Fruit fly (Drosophila melanogaster) whole organism, embryonic: ENCODE data around the gene His3.3A.

Experiments
- Aef1 ChIP-seq: fragments of 200-800 bp; sonication (Bioruptor generic); IDR thresholded peaks from 3 replicates; pipeline ENCODE4 v1.3.6; 2022; ENCODE audit warnings: missing biosample characterization, missing genetic modification characterization
- B-H1 ChIP-seq: fragments of 200-800 bp; sonication (Bioruptor generic); IDR thresholded peaks from 3 replicates; pipeline ENCODE4 v1.3.6; 2022; ENCODE audit warnings: missing biosample characterization, missing genetic modification characterization
- CG12236 ChIP-seq: fragments of 200-800 bp; sonication (Bioruptor generic); optimal IDR thresholded peaks from 2 replicates; lab custom pipeline; 2016; ENCODE audit warnings: missing biosample characterization, missing genetic modification characterization
- CG12391 ChIP-seq: fragments of 200-800 bp; sonication (Bioruptor generic); optimal IDR thresholded peaks from 3 replicates; lab custom pipeline; 2018; ENCODE audit warnings: missing biosample characterization, mild to moderate bottlenecking, missing genetic modification characterization, moderate library complexity
- CG12769 ChIP-seq: fragments of 200-800 bp; sonication (Bioruptor generic); optimal IDR thresholded peaks from 2 replicates; lab custom pipeline; 2019; ENCODE audit warnings: missing biosample characterization, mild to moderate bottlenecking, missing genetic modification characterization, moderate library complexity
- CG13287 ChIP-seq: fragments of 200-800 bp; sonication (Bioruptor generic); IDR thresholded peaks from 2 replicates; pipeline ENCODE4 v1.3.6; 2022; ENCODE audit warnings: missing biosample characterization, missing genetic modification characterization; ENCODE audit not compliant: partially characterized antibody
- CG14667 ChIP-seq: fragments of 200-800 bp; sonication (Bioruptor generic); IDR thresholded peaks from 2 replicates; pipeline ENCODE4 v1.3.6; 2022; ENCODE audit warnings: missing biosample characterization, missing genetic modification characterization
- CG15696 ChIP-seq: fragments of 200-800 bp; sonication (Bioruptor generic); optimal IDR thresholded peaks from 2 replicates; lab custom pipeline; 2019; ENCODE audit warnings: missing biosample characterization, mild to moderate bottlenecking, missing genetic modification characterization, moderate library complexity
- CG17186 ChIP-seq: fragments of 200-800 bp; sonication (Bioruptor generic); optimal IDR thresholded peaks from 3 replicates; lab custom pipeline; 2017; ENCODE audit warnings: missing biosample characterization, missing genetic modification reagents, missing genetic modification characterization
- CG32772 ChIP-seq: fragments of 200-800 bp; sonication (Bioruptor generic); IDR thresholded peaks from 2 replicates; pipeline ENCODE4 v1.3.6; 2022; ENCODE audit warnings: missing biosample characterization, missing genetic modification characterization
- CG33213 ChIP-seq: fragments of 200-800 bp; sonication (Bioruptor generic); optimal IDR thresholded peaks from 3 replicates; lab custom pipeline; 2016; ENCODE audit warnings: missing biosample characterization, missing genetic modification characterization
- CG34224 ChIP-seq: fragments of 200-800 bp; sonication (Bioruptor generic); IDR thresholded peaks from 3 replicates; pipeline ENCODE4 v1.3.6; 2022; ENCODE audit warnings: missing biosample characterization, missing genetic modification characterization; ENCODE audit not compliant: partially characterized antibody
- CG4404 ChIP-seq: fragments of 200-800 bp; sonication (Bioruptor generic); IDR thresholded peaks from 2 replicates; pipeline ENCODE4 v1.3.6; 2022; ENCODE audit warnings: missing biosample characterization, missing genetic modification characterization
- CG6272 ChIP-seq: fragments of 200-800 bp; sonication (Bioruptor generic); IDR thresholded peaks from 2 replicates; pipeline ENCODE4 v1.3.6; 2022; ENCODE audit warnings: missing biosample characterization, missing genetic modification characterization
- CG6791 ChIP-seq: fragments of 200-800 bp; sonication (Bioruptor generic); IDR thresholded peaks from 3 replicates; pipeline ENCODE4 v1.3.6; 2022; ENCODE audit warnings: missing biosample characterization, missing genetic modification characterization; ENCODE audit not compliant: partially characterized antibody
- CG8281 ChIP-seq: fragments of 200-800 bp; sonication (Bioruptor generic); optimal IDR thresholded peaks from 2 replicates; lab custom pipeline; 2018; ENCODE audit warnings: missing biosample characterization, mild to moderate bottlenecking, missing genetic modification characterization, moderate library complexity
- CG8765 ChIP-seq: fragments of 200-800 bp; sonication (Bioruptor generic); IDR thresholded peaks from 2 replicates; pipeline ENCODE4 v1.3.6; 2022; ENCODE audit warnings: missing biosample characterization, missing genetic modification characterization
- CG9215 ChIP-seq: fragments of 200-800 bp; sonication (Bioruptor generic); IDR thresholded peaks from 2 replicates; pipeline ENCODE4 v1.3.6; 2022; ENCODE audit warnings: missing biosample characterization, missing genetic modification characterization
- Dbx ChIP-seq: fragments of 200-800 bp; sonication (Bioruptor generic); IDR thresholded peaks from 3 replicates; pipeline ENCODE4 v1.3.6; 2022; ENCODE audit warnings: missing biosample characterization, missing genetic modification characterization
- Doc2 ChIP-seq: fragments of 200-800 bp; sonication (Bioruptor generic); IDR thresholded peaks from 2 replicates; pipeline ENCODE4 v1.3.6; 2022; ENCODE audit warnings: missing biosample characterization, missing genetic modification characterization
- Ets97D ChIP-seq: fragments of 200-800 bp; sonication (Bioruptor generic); optimal IDR thresholded peaks from 3 replicates; lab custom pipeline; 2016; ENCODE audit warnings: missing biosample characterization, missing genetic modification characterization
- Fer2 ChIP-seq: fragments of 200-800 bp; sonication (Bioruptor generic); optimal IDR thresholded peaks from 2 replicates; lab custom pipeline; 2018; ENCODE audit warnings: missing biosample characterization, mild to moderate bottlenecking, missing genetic modification characterization, moderate library complexity
- HmgZ ChIP-seq: fragments of 200-800 bp; sonication (Bioruptor generic); optimal IDR thresholded peaks from 2 replicates; lab custom pipeline; 2018; ENCODE audit warnings: missing biosample characterization, mild to moderate bottlenecking, missing genetic modification characterization
- Lim3 ChIP-seq: fragments of 200-800 bp; sonication (Bioruptor generic); IDR thresholded peaks from 2 replicates; pipeline ENCODE4 v1.3.6; 2022; ENCODE audit warnings: missing biosample characterization, missing genetic modification characterization
- MTF-1 ChIP-seq: fragments of 200-800 bp; sonication (Bioruptor generic); optimal IDR thresholded peaks from 2 replicates; lab custom pipeline; 2018; ENCODE audit warnings: missing biosample characterization, mild to moderate bottlenecking, missing genetic modification characterization, borderline replicate concordance
- Max ChIP-seq: fragments of 200-800 bp; sonication (Bioruptor generic); optimal IDR thresholded peaks from 2 replicates; lab custom pipeline; 2016; ENCODE audit warnings: missing biosample characterization, mild to moderate bottlenecking, missing genetic modification characterization
- Myb ChIP-seq: fragments of 200-800 bp; sonication (Bioruptor generic); optimal IDR thresholded peaks from 2 replicates; lab custom pipeline; 2016; ENCODE audit warnings: missing biosample characterization, missing genetic modification characterization
- Nf-YC ChIP-seq: fragments of 200-800 bp; optimal IDR thresholded peaks from 3 replicates; lab custom pipeline; 2019; ENCODE audit warnings: missing biosample characterization, mild to moderate bottlenecking, missing genetic modification characterization, moderate library complexity
- NfI ChIP-seq: fragments of 200-800 bp; sonication (Bioruptor generic); optimal IDR thresholded peaks from 3 replicates; lab custom pipeline; 2018; ENCODE audit warnings: missing biosample characterization, mild to moderate bottlenecking, missing genetic modification characterization, moderate library complexity
- Oaz ChIP-seq: fragments of 200-800 bp; sonication (Bioruptor generic); IDR thresholded peaks from 2 replicates; pipeline ENCODE4 v1.3.6; 2022; ENCODE audit warnings: missing biosample characterization, missing genetic modification characterization
- Six4 ChIP-seq: fragments of 200-800 bp; sonication (Bioruptor generic); optimal IDR thresholded peaks from 2 replicates; lab custom pipeline; 2016; ENCODE audit warnings: missing biosample characterization, missing genetic modification characterization
- ac ChIP-seq: fragments of 200-800 bp; sonication (Bioruptor generic); optimal IDR thresholded peaks from 3 replicates; lab custom pipeline; 2017; ENCODE audit warnings: missing biosample characterization, mild to moderate bottlenecking, missing genetic modification characterization
- ase ChIP-seq: fragments of 200-800 bp; sonication (Bioruptor generic); IDR thresholded peaks from 3 replicates; pipeline ENCODE4 v1.3.6; 2022; ENCODE audit warnings: missing biosample characterization, missing genetic modification characterization
- ato ChIP-seq: fragments of 200-800 bp; sonication (Bioruptor generic); IDR thresholded peaks from 2 replicates; pipeline ENCODE4 v1.3.6; 2022; ENCODE audit warnings: missing biosample characterization, missing genetic modification characterization; ENCODE audit not compliant: partially characterized antibody
- cad ChIP-seq: fragments of >200 bp; optimal IDR thresholded peaks from 2 replicates; lab custom pipeline; 2017; ENCODE audit warnings: missing biosample characterization, missing genetic modification characterization
- cato ChIP-seq: fragments of 200-800 bp; sonication (Bioruptor generic); optimal IDR thresholded peaks from 2 replicates; lab custom pipeline; 2016; ENCODE audit warnings: missing biosample characterization, missing genetic modification characterization, borderline replicate concordance
- disco-r ChIP-seq: fragments of 200-800 bp; sonication (Bioruptor generic); optimal IDR thresholded peaks from 2 replicates; lab custom pipeline; 2016; ENCODE audit warnings: missing biosample characterization, missing genetic modification characterization
- en ChIP-seq: fragments of 200-800 bp; sonication (Bioruptor generic); optimal IDR thresholded peaks from 2 replicates; lab custom pipeline; 2016; ENCODE audit warnings: missing biosample characterization, missing genetic modification characterization
- fd102C ChIP-seq: fragments of 200-800 bp; sonication (Bioruptor generic); optimal IDR thresholded peaks from 2 replicates; lab custom pipeline; 2018; ENCODE audit warnings: missing biosample characterization, mild to moderate bottlenecking, missing genetic modification characterization, moderate library complexity
- fru ChIP-seq: fragments of >200 bp; optimal IDR thresholded peaks from 2 replicates; lab custom pipeline; 2017
- lab ChIP-seq: fragments of 200-800 bp; sonication (Bioruptor generic); optimal IDR thresholded peaks from 3 replicates; lab custom pipeline; 2017; ENCODE audit warnings: missing biosample characterization, missing genetic modification characterization, mild to moderate bottlenecking, moderate library complexity, missing genetic modification reagents
- lola ChIP-seq, 3 experiments: fragments of >200 bp in 2 of 3; fragments of 200-800 bp in 1 of 3; sonication (Bioruptor generic) in 1 of 3; optimal IDR thresholded peaks; 2 replicates each; lab custom pipeline; 2017 to 2019; ENCODE audit warnings: missing biosample characterization in 3 of 3, missing genetic modification characterization in 3 of 3, mild to moderate bottlenecking in 1 of 3, moderate library complexity in 1 of 3
- oc ChIP-seq: fragments of 200-800 bp; sonication (Bioruptor generic); optimal IDR thresholded peaks from 2 replicates; lab custom pipeline; 2018; ENCODE audit warnings: missing biosample characterization, mild to moderate bottlenecking, missing genetic modification characterization, moderate library complexity
- pzg ChIP-seq: fragments of 200-800 bp; sonication (Bioruptor generic); optimal IDR thresholded peaks from 3 replicates; lab custom pipeline; 2018; ENCODE audit warnings: missing biosample characterization, mild to moderate bottlenecking, missing genetic modification characterization, moderate library complexity
- row ChIP-seq: fragments of 200-800 bp; sonication (Bioruptor generic); IDR thresholded peaks from 3 replicates; pipeline ENCODE4 v1.3.6; 2022; ENCODE audit warnings: missing biosample characterization, missing genetic modification characterization
- sc ChIP-seq, 3 experiments: fragments of >200 bp in 2 of 3; fragments of 200-800 bp in 1 of 3; sonication (Bioruptor generic) in 1 of 3; optimal IDR thresholded peaks; 2 replicates in 2 of 3; 3 replicates in 1 of 3; lab custom pipeline; 2017; ENCODE audit warnings: mild to moderate bottlenecking in 1 of 3, missing biosample characterization in 1 of 3, missing genetic modification characterization in 1 of 3, missing genetic modification reagents in 1 of 3
- sr ChIP-seq: fragments of 200-800 bp; sonication (Bioruptor generic); IDR thresholded peaks from 3 replicates; pipeline ENCODE4 v1.3.6; 2022; ENCODE audit warnings: missing biosample characterization, missing genetic modification characterization
- tgo ChIP-seq: fragments of 200-800 bp; sonication (Bioruptor generic); IDR thresholded peaks from 3 replicates; pipeline ENCODE4 v1.3.6; 2022; ENCODE audit warnings: missing biosample characterization, missing genetic modification characterization
- vvl ChIP-seq: fragments of 200-800 bp; sonication (Bioruptor generic); IDR thresholded peaks from 2 replicates; pipeline ENCODE4 v1.3.6; 2022; ENCODE audit warnings: missing biosample characterization, missing genetic modification characterization
- zfh2 ChIP-seq: fragments of 200-800 bp; sonication (Bioruptor generic); optimal IDR thresholded peaks from 2 replicates; lab custom pipeline; 2016; ENCODE audit warnings: missing biosample characterization, missing genetic modification characterization

The His3.3A gene

DNA sequence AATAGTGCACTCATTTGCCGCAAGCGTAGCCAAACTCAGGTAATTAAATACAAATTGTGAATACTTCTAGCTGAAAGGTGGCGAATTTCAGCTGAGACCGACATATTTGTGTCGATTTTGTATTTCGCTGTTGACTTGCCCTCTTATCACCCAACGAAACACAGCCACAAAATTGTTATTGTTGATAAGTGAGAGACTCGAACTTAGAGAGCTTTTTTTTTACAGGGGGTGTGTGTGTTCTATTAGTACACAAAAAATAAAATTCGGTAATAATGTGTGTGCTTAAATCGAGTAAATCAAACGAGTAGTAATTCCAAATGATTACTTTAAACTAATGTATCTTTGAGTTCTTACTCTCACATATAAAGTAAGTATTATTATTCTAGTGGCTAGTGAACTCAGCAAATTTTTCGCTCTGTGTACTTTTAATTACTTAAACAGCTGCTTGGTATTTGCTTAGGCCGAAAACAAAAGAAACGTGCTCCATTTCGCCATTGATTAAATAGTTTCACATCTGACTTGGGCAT, 6.2 kb downstream of the His3.3A start (continued):
- TF ChIP-seq Lim3 (GFP tag; lab: Robert Waterston, UW) (no peak), lola (GFP tag; optimal IDR thresholded peaks at IDR 0.05; lab: Kevin White, UChicago) (peak in 1 of 3 experiments; percentile 52), Doc2 (GFP tag; lab: Robert Waterston, UW) (no peak), CG6791 (GFP tag; lab: Robert Waterston, UW) (no peak), Ets97D (GFP tag; lab: Kevin White, UChicago) (no peak), row (peak; percentile 80), NfI (GFP tag; lab: Kevin White, UChicago) (peak; percentile 40), pzg (GFP tag; lab: Kevin White, UChicago) (no peak), zfh2 (GFP tag; lab: Kevin White, UChicago) (peak; percentile 59), Myb (GFP tag; lab: Kevin White, UChicago) (peak; percentile 44), CG12769 (tag; lab: Kevin White, UChicago) (peak; percentile 61), Fer2 (peak; percentile 26), B-H1 (peak; percentile 43; the same call in 2 of the 3 replicates), Six4 (GFP tag; lab: Kevin White, UChicago) (peak; percentile 38), CG13287 (0 out of 2 replicates have a peak, but pooled peaks have one; percentile 7), CG17186 (GFP tag; lab: Kevin White, UChicago) (no peak), MTF-1 (peak; percentile 21), ase (GFP tag; lab: Robert Waterston, UW) (peak; percentile 30; the same call in 1 of the 3 replicates), Aef1 (GFP tag; lab: Robert Waterston, UW) (0 out of 3 replicates have a peak, but pooled peaks have one; percentile 46), tgo (GFP tag; lab: Robert Waterston, UW) (peak; percentile 69; the same call in 2 of the 3 replicates), ac (GFP tag; lab: Kevin White, UChicago) (no peak), CG32772 (GFP tag; lab: Robert Waterston, UW) (no peak), sr (GFP tag; lab: Robert Waterston, UW) (no peak; the same call in 2 of the 3 replicates), CG4404 (GFP tag; lab: Robert Waterston, UW) (no peak), Dbx (GFP tag; lab: Robert Waterston, UW) (peak; percentile 72), CG9215 (GFP tag; lab: Robert Waterston, UW) (no peak), CG6272 (no peak), CG12236 (peak; percentile 27), lab (peak; percentile 91), Nf-YC (tag; lab: Kevin White, UChicago) (peak; percentile 28), cad (GFP tag; lab: Kevin White, UChicago) (no peak), sc (optimal IDR thresholded peaks at IDR 0.05; lab: Kevin White, UChicago) (no peak), sc (GFP tag; optimal IDR thresholded peaks at IDR 0.05; lab: Kevin White, UChicago) (no peak), CG8281 (peak; percentile 23), CG12391 (tag; lab: Kevin White, UChicago) (peak; percentile 65), Oaz (GFP tag; lab: Robert Waterston, UW) (peak; percentile 51; the same call in 1 of the 2 replicates), fru (lab: Kevin White, UChicago) (no peak), oc (tag; lab: Kevin White, UChicago) (peak; percentile 33), Max (peak; percentile 25), HmgZ (tag; lab: Kevin White, UChicago) (peak; percentile 67), fd102C (GFP tag; lab: Kevin White, UChicago) (no peak), vvl (peak; percentile 82), CG14667 (GFP tag; lab: Robert Waterston, UW) (no peak), CG15696 (no peak), disco-r (GFP tag; lab: Kevin White, UChicago) (peak; percentile 61), en (GFP tag; lab: Kevin White, UChicago) (peak; percentile 69), CG8765 (GFP tag; lab: Robert Waterston, UW) (no peak), CG34224 (GFP tag; lab: Robert Waterston, UW) (no peak), cato (GFP tag; lab: Kevin White, UChicago) (no peak), ato (GFP tag; lab: Robert Waterston, UW) (no peak), CG33213 (peak; percentile 28)
